Worm (Caenorhabditis elegans) whole organism, L4 larva: ENCODE measurements around the gene B0524.3.
A peak's percentile ranks its signal among the peaks of the same experiment; 100 is the strongest.

Source experiments
- T20F7.1 ChIP-seq: fragments of 200-800 bp; sonication (Bioruptor generic); optimal IDR thresholded peaks from 2 replicates; lab custom pipeline; 2018; ENCODE audit warnings: mild to moderate bottlenecking, missing genetic modification characterization, missing compliant biosample characterization
- ZK337.2 ChIP-seq: fragments of 200-800 bp; sonication (Bioruptor generic); IDR thresholded peaks from 2 replicates; pipeline ENCODE4 v1.3.6; 2022; ENCODE audit warnings: missing genetic modification reagents, missing genetic modification characterization, missing compliant biosample characterization
- aly-2 ChIP-seq: sonication (generic microtip); optimal IDR thresholded peaks from 2 replicates; lab custom pipeline; 2018; ENCODE audit warnings: missing biosample characterization, missing genetic modification characterization
- dpl-1 ChIP-seq: fragments of 150-350 bp; optimal IDR thresholded peaks from 2 replicates; lab custom pipeline; 2014; ENCODE audit warnings: missing biosample characterization, missing genetic modification reagents, missing genetic modification characterization
- egl-27 ChIP-seq: sonication (generic microtip); optimal IDR thresholded peaks from 3 replicates; lab custom pipeline; 2017; ENCODE audit warnings: missing biosample characterization, missing genetic modification reagents, missing genetic modification characterization
- hlh-11 ChIP-seq: fragments of 200-800 bp; sonication (Bioruptor generic); optimal IDR thresholded peaks from 2 replicates; lab custom pipeline; 2018; ENCODE audit warnings: mild to moderate bottlenecking, missing genetic modification characterization, missing compliant biosample characterization
- lim-7 ChIP-seq: fragments of 200-800 bp; sonication (Bioruptor generic); IDR thresholded peaks from 2 replicates; pipeline ENCODE4 v1.3.6; 2022; ENCODE audit warnings: missing genetic modification characterization, missing compliant biosample characterization
- lin-39 ChIP-seq: fragments of 150-350 bp; optimal IDR thresholded peaks from 2 replicates; lab custom pipeline; 2014; ENCODE audit warnings: missing biosample characterization, missing genetic modification reagents, missing genetic modification characterization
- mdl-1 ChIP-seq, 2 experiments: fragments of 150-350 bp in 1 of 2; sonication (generic microtip) in 1 of 2; optimal IDR thresholded peaks; 2 replicates each; lab custom pipeline; 2014 to 2017; ENCODE audit warnings: missing biosample characterization in 2 of 2, missing genetic modification characterization in 2 of 2
- nhr-10 ChIP-seq: fragments of 150-350 bp; optimal IDR thresholded peaks from 2 replicates; lab custom pipeline; 2014; ENCODE audit warnings: missing biosample characterization, missing genetic modification characterization
- nhr-11 ChIP-seq: fragments of 150-350 bp; optimal IDR thresholded peaks from 2 replicates; lab custom pipeline; 2014; ENCODE audit warnings: missing biosample characterization, missing genetic modification characterization
- nhr-6 ChIP-seq: fragments of 150-350 bp; optimal IDR thresholded peaks from 2 replicates; lab custom pipeline; 2014; ENCODE audit warnings: missing biosample characterization, missing genetic modification characterization
- nhr-76 ChIP-seq: fragments of 150-350 bp; optimal IDR thresholded peaks from 2 replicates; lab custom pipeline; 2014; ENCODE audit warnings: missing biosample characterization, missing genetic modification characterization

DNA sequence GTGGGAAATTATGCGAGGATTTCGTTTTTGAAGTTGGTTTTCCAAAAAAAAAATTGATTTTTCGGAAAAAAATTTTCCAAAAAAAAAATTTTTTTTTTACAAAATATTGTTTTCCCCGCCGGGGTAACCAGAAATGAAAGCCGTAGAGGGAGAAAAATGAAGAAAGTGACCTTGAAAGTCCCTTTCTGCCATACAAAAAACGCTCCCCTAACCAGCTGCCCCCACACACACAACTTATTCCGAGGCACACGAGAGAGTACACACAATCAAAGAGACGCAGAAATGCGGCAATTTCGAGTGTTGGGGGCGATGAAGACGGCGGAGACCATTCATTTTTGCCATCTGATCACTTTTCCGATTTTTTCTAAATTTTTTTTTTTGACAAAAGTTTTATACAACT, 33.5 kb upstream of the B0524.3 start:
- TF ChIP-seq aly-2 (tag; lab: Kevin White, UChicago) (no peak), nhr-6 (no peak), nhr-76 (tag; lab: Kevin White, UChicago) (no peak), hlh-11 (tag; lab: Kevin White, UChicago) (peak; percentile 29), lin-39 (tag; lab: Kevin White, UChicago) (no peak), T20F7.1 (no peak), ZK337.2 (GFP tag; lab: Robert Waterston, UW) (no peak), nhr-10 (tag; lab: Kevin White, UChicago) (no peak), egl-27 (no peak), lim-7 (no peak), nhr-11 (no peak), dpl-1 (GFP tag; lab: Kevin White, UChicago) (no peak), mdl-1 (tag; optimal IDR thresholded peaks at IDR 0.05; lab: Kevin White, UChicago) (no peak)
